Worm (Caenorhabditis elegans) whole organism, young adult: ENCODE data around the gene F20B6.9.
A peak's percentile ranks its signal among the peaks of the same experiment; 100 is the strongest.

Experiments
- B0261.1 ChIP-seq: sonication (generic microtip); optimal IDR thresholded peaks from 2 replicates; lab custom pipeline; 2016; ENCODE audit warnings: mild to moderate bottlenecking, missing genetic modification characterization, moderate library complexity, missing compliant biosample characterization
- D2030.7 ChIP-seq: fragments of 200-800 bp; sonication (Bioruptor generic); IDR thresholded peaks from 2 replicates; pipeline ENCODE4 v1.3.6; 2022; ENCODE audit warnings: missing genetic modification reagents, missing genetic modification characterization, missing compliant biosample characterization
- F39B2.1 ChIP-seq: fragments of 200-800 bp; sonication (Bioruptor generic); IDR thresholded peaks from 2 replicates; pipeline ENCODE4 v1.3.6; 2022; ENCODE audit warnings: missing genetic modification reagents, missing genetic modification characterization, missing compliant biosample characterization
- K11D2.4 ChIP-seq: fragments of 200-800 bp; sonication (Bioruptor generic); IDR thresholded peaks from 2 replicates; pipeline ENCODE4 v1.3.6; 2022; ENCODE audit warnings: missing genetic modification reagents, missing genetic modification characterization, missing compliant biosample characterization
- T26A5.8 ChIP-seq: sonication (generic microtip); optimal IDR thresholded peaks from 2 replicates; lab custom pipeline; 2016; ENCODE audit warnings: missing genetic modification characterization, missing compliant biosample characterization
- Y53G8AR.9 ChIP-seq: fragments of 200-800 bp; sonication (Bioruptor generic); conservative IDR thresholded peaks from 2 replicates; pipeline ENCODE4 v1.3.6; 2022; ENCODE audit warnings: missing genetic modification reagents, missing genetic modification characterization, missing compliant biosample characterization
- Y67H2A.10 ChIP-seq: fragments of 200-800 bp; sonication (Bioruptor generic); conservative IDR thresholded peaks from 2 replicates; pipeline ENCODE4 v1.3.6; 2022; ENCODE audit warnings: missing genetic modification reagents, missing genetic modification characterization, missing compliant biosample characterization
- Y95B8A.8 ChIP-seq: fragments of 200-800 bp; sonication (Bioruptor generic); IDR thresholded peaks from 2 replicates; pipeline ENCODE4 v1.3.6; 2022; ENCODE audit warnings: missing genetic modification reagents, missing genetic modification characterization, missing compliant biosample characterization
- aptf-2 ChIP-seq: fragments of 200-800 bp; sonication (Bioruptor generic); conservative IDR thresholded peaks from 2 replicates; pipeline ENCODE4 v1.3.6; 2022; ENCODE audit warnings: missing genetic modification reagents, missing genetic modification characterization, missing compliant biosample characterization
- atf-7 ChIP-seq: sonication (generic microtip); optimal IDR thresholded peaks from 2 replicates; lab custom pipeline; 2017; ENCODE audit warnings: mild to moderate bottlenecking, missing genetic modification characterization, missing compliant biosample characterization
- attf-5 ChIP-seq: fragments of 200-800 bp; sonication (Bioruptor generic); optimal IDR thresholded peaks from 2 replicates; lab custom pipeline; 2018; ENCODE audit warnings: mild to moderate bottlenecking, missing genetic modification characterization, missing compliant biosample characterization
- bed-2 ChIP-seq: fragments of 200-800 bp; sonication (Bioruptor generic); IDR thresholded peaks from 2 replicates; pipeline ENCODE4 v1.3.6; 2022; ENCODE audit warnings: missing genetic modification reagents, missing genetic modification characterization, missing compliant biosample characterization
- cebp-1 ChIP-seq, 2 experiments: fragments of 200-800 bp in 1 of 2; sonication (Bioruptor generic) in 1 of 2; sonication (generic microtip) in 1 of 2; IDR thresholded peaks in 1 of 2; optimal IDR thresholded peaks in 1 of 2; 2 replicates each; pipeline versions ENCODE4 v1.3.6 to Lab custom; 2017 to 2022; ENCODE audit warnings: missing compliant biosample characterization in 2 of 2, missing genetic modification characterization in 2 of 2, mild to moderate bottlenecking in 1 of 2, missing genetic modification reagents in 1 of 2, moderate library complexity in 1 of 2
- ceh-100 ChIP-seq: fragments of 200-800 bp; sonication (Bioruptor generic); IDR thresholded peaks from 2 replicates; pipeline ENCODE4 v1.3.6; 2022; ENCODE audit warnings: missing genetic modification reagents, missing genetic modification characterization, missing compliant biosample characterization
- ceh-58 ChIP-seq: fragments of 200-800 bp; sonication (Bioruptor generic); IDR thresholded peaks from 2 replicates; pipeline ENCODE4 v1.3.6; 2022; ENCODE audit warnings: missing genetic modification characterization, missing compliant biosample characterization
- chd-7 ChIP-seq: sonication (generic microtip); optimal IDR thresholded peaks from 2 replicates; lab custom pipeline; 2016; ENCODE audit warnings: mild to moderate bottlenecking, missing genetic modification characterization, moderate library complexity, missing compliant biosample characterization
- egl-18 ChIP-seq: fragments of 200-800 bp; sonication (Bioruptor generic); IDR thresholded peaks from 2 replicates; pipeline ENCODE4 v1.3.6; 2022; ENCODE audit warnings: missing genetic modification reagents, missing genetic modification characterization, missing compliant biosample characterization
- gei-17 ChIP-seq: fragments of 200-800 bp; sonication (Bioruptor generic); optimal IDR thresholded peaks from 2 replicates; lab custom pipeline; 2018; ENCODE audit warnings: mild to moderate bottlenecking, missing genetic modification characterization, missing compliant biosample characterization
- hmg-1.2 ChIP-seq: fragments of 200-800 bp; sonication (Bioruptor generic); IDR thresholded peaks from 2 replicates; pipeline ENCODE4 v1.3.6; 2022; ENCODE audit warnings: missing genetic modification reagents, missing genetic modification characterization, missing compliant biosample characterization
- hmg-20 ChIP-seq: fragments of 200-800 bp; sonication (Bioruptor generic); IDR thresholded peaks from 2 replicates; pipeline ENCODE4 v1.3.6; 2022; ENCODE audit warnings: missing genetic modification reagents, missing genetic modification characterization, missing compliant biosample characterization
- let-607 ChIP-seq, 2 experiments: fragments of 200-800 bp in 1 of 2; sonication (Bioruptor generic) in 1 of 2; sonication (generic microtip) in 1 of 2; optimal IDR thresholded peaks; 2 replicates each; lab custom pipeline; 2016 to 2018; ENCODE audit warnings: mild to moderate bottlenecking in 2 of 2, missing compliant biosample characterization in 2 of 2, missing genetic modification characterization in 2 of 2, moderate library complexity in 2 of 2, missing genotype in 1 of 2
- lin-26 ChIP-seq: fragments of 200-800 bp; sonication (Bioruptor generic); IDR thresholded peaks from 2 replicates; pipeline ENCODE4 v1.3.6; 2022; ENCODE audit warnings: missing genetic modification reagents, missing genetic modification characterization, missing compliant biosample characterization
- lin-35 ChIP-seq, 3 experiments: fragments of 150-350 bp in 2 of 3; sonication (generic microtip) in 1 of 3; optimal IDR thresholded peaks; 2 replicates each; lab custom pipeline; 2014 to 2018; ENCODE audit warnings: missing biosample characterization in 3 of 3, missing genetic modification characterization in 3 of 3, missing genetic modification reagents in 3 of 3
- lir-1 ChIP-seq: fragments of 200-800 bp; sonication (Bioruptor generic); conservative IDR thresholded peaks from 2 replicates; pipeline ENCODE4 v1.3.6; 2022; ENCODE audit warnings: missing genetic modification reagents, missing genetic modification characterization, missing compliant biosample characterization
- nfyb-1 ChIP-seq: fragments of 200-800 bp; sonication (Bioruptor generic); IDR thresholded peaks from 2 replicates; pipeline ENCODE4 v1.3.6; 2022; ENCODE audit warnings: missing genetic modification reagents, missing genetic modification characterization, missing compliant biosample characterization
- nhr-80 ChIP-seq: sonication (generic microtip); optimal IDR thresholded peaks from 2 replicates; lab custom pipeline; 2016; ENCODE audit warnings: missing genetic modification characterization, missing compliant biosample characterization
- sdz-38 ChIP-seq: sonication (generic microtip); optimal IDR thresholded peaks from 2 replicates; lab custom pipeline; 2016; ENCODE audit warnings: missing genotype, missing genetic modification characterization, missing compliant biosample characterization
- sea-2 ChIP-seq: fragments of 200-800 bp; sonication (Bioruptor generic); IDR thresholded peaks from 2 replicates; pipeline ENCODE4 v1.3.6; 2022; ENCODE audit warnings: missing genetic modification characterization, missing compliant biosample characterization
- somi-1 ChIP-seq: fragments of 200-800 bp; sonication (Bioruptor generic); optimal IDR thresholded peaks from 2 replicates; lab custom pipeline; 2018; ENCODE audit warnings: mild to moderate bottlenecking, missing genetic modification characterization, missing compliant biosample characterization
- unc-130 ChIP-seq: sonication (generic microtip); optimal IDR thresholded peaks from 2 replicates; lab custom pipeline; 2016; ENCODE audit warnings: missing genetic modification reagents, missing genetic modification characterization, missing compliant biosample characterization
- unc-62 ChIP-seq: fragments of 150-350 bp; optimal IDR thresholded peaks from 2 replicates; lab custom pipeline; 2014; ENCODE audit warnings: missing biosample characterization, missing genetic modification reagents, missing genetic modification characterization
- ztf-22 ChIP-seq: fragments of 200-800 bp; sonication (Bioruptor generic); optimal IDR thresholded peaks from 2 replicates; lab custom pipeline; 2018; ENCODE audit warnings: mild to moderate bottlenecking, missing genetic modification characterization, moderate library complexity, missing compliant biosample characterization
- ztf-25 ChIP-seq: fragments of 200-800 bp; sonication (Bioruptor generic); IDR thresholded peaks from 2 replicates; pipeline ENCODE4 v1.3.6; 2022; ENCODE audit warnings: missing genetic modification reagents, missing genetic modification characterization, missing compliant biosample characterization

F20B6.9 gene

ce11 chrX:4246237-4246697 is 39.0 kb upstream of the F20B6.9 start (continued):
- peak; percentile 2 for TF ChIP-seq attf-5 (GFP tag; lab: Kevin White, UChicago)
- TF ChIP-seq ztf-22 (GFP tag; lab: Kevin White, UChicago), result no peak

ce11 chrX:4245124-4245523 is 37.8 kb upstream of the F20B6.9 start:
- no peak for TF ChIP-seq Y67H2A.10 (GFP tag; lab: Robert Waterston, UW)
- no peak for TF ChIP-seq ztf-25 (GFP tag; lab: Robert Waterston, UW)
- TF ChIP-seq somi-1 (GFP tag; lab: Kevin White, UChicago), result no peak
- TF ChIP-seq unc-62, result peak; percentile 8
- TF ChIP-seq atf-7 (tag; lab: Kevin White, UChicago), result peak; percentile 49
- no peak for TF ChIP-seq bed-2
- TF ChIP-seq hmg-20 (GFP tag; lab: Robert Waterston, UW), result no peak
- peak; percentile 87 for TF ChIP-seq nhr-80 (tag; lab: Kevin White, UChicago)
- 0 out of 2 replicates have a peak, but pooled peaks have one; percentile 15 for TF ChIP-seq nfyb-1 (GFP tag; lab: Robert Waterston, UW)
- 0 out of 2 replicates have a peak, but pooled peaks have one; percentile 16 for TF ChIP-seq cebp-1 (GFP tag; IDR thresholded peaks at IDR 0.05; lab: Robert Waterston, UW)
- TF ChIP-seq cebp-1 (tag; optimal IDR thresholded peaks at IDR 0.05; lab: Kevin White, UChicago), result peak; percentile 41
- TF ChIP-seq aptf-2 (GFP tag; lab: Robert Waterston, UW), result no peak
- TF ChIP-seq hmg-1.2 (GFP tag; lab: Robert Waterston, UW), result no peak
- peak; percentile 1 for TF ChIP-seq chd-7 (tag; lab: Kevin White, UChicago)
- peak; percentile 33; the same call in 1 of the 2 replicates for TF ChIP-seq lin-26
- TF ChIP-seq let-607 (tag; optimal IDR thresholded peaks at IDR 0.05; lab: Kevin White, UChicago), result peak in 1 of 2 experiments; percentile 56
- TF ChIP-seq lir-1 (GFP tag; lab: Robert Waterston, UW), result no peak

ce11 chrX:4244489-4245123 is 37.3 kb upstream of the F20B6.9 start:
- TF ChIP-seq D2030.7 (GFP tag; lab: Robert Waterston, UW) (no peak), B0261.1 (tag; lab: Kevin White, UChicago) (no peak), sea-2 (no peak), Y53G8AR.9 (GFP tag; lab: Robert Waterston, UW) (0 out of 2 replicates have a peak, but pooled peaks have one; percentile 35)

ce11 chrX:4238971-4239370 is 31.7 kb upstream of the F20B6.9 start:
- TF ChIP-seq gei-17 (GFP tag; lab: Kevin White, UChicago), result no peak
- no peak for TF ChIP-seq K11D2.4 (GFP tag; lab: Robert Waterston, UW)
- TF ChIP-seq sdz-38 (tag; lab: Kevin White, UChicago), result no peak
- TF ChIP-seq egl-18 (GFP tag; lab: Robert Waterston, UW), result no peak
- no peak for TF ChIP-seq ceh-58
- TF ChIP-seq ceh-100 (GFP tag; lab: Robert Waterston, UW), result no peak
- no peak for TF ChIP-seq lin-35 (GFP tag; optimal IDR thresholded peaks at IDR 0.05; lab: Kevin White, UChicago)
- TF ChIP-seq F39B2.1 (GFP tag; lab: Robert Waterston, UW), result no peak
- TF ChIP-seq T26A5.8 (tag; lab: Kevin White, UChicago), result no peak
- no peak for TF ChIP-seq Y95B8A.8 (GFP tag; lab: Robert Waterston, UW)
- no peak for TF ChIP-seq unc-130 (GFP tag; lab: Kevin White, UChicago)
